Worm (Caenorhabditis elegans): ENCODE results near the gene F59B10.5.

F59B10.5 gene

ce11 chrII:10555484-10556075 is 32.1 kb upstream of the F59B10.5 start:
- TF ChIP-seq elt-1 (tag; optimal IDR thresholded peaks at IDR 0.05), result no peak
- no peak for TF ChIP-seq ceh-16 (tag; optimal IDR thresholded peaks at IDR 0.05)
- no peak for TF ChIP-seq ztf-11 (tag; optimal IDR thresholded peaks at IDR 0.05)
- no peak for TF ChIP-seq elt-3 (tag; optimal IDR thresholded peaks at IDR 0.05)
- TF ChIP-seq C34F6.9 (tag; optimal IDR thresholded peaks at IDR 0.05), result peak; percentile 63
- TF ChIP-seq crh-2 (tag; optimal IDR thresholded peaks at IDR 0.05), result peak; percentile 55
- peak; percentile 33 for TF ChIP-seq unc-55 (GFP tag; optimal IDR thresholded peaks at IDR 0.05)
- TF ChIP-seq ztf-1 (GFP tag; conservative IDR thresholded peaks at IDR 0.05), result no peak
- TF ChIP-seq ZK546.5 (tag; optimal IDR thresholded peaks at IDR 0.05), result no peak
- no peak for TF ChIP-seq blmp-1 (tag; optimal IDR thresholded peaks at IDR 0.05; ENCODE audit: insufficient read depth)
- TF ChIP-seq ztf-4 (tag; optimal IDR thresholded peaks at IDR 0.05), result peak; percentile 73
- TF ChIP-seq nhr-21 (tag; optimal IDR thresholded peaks at IDR 0.05), result peak; percentile 73
- peak; percentile 80 for TF ChIP-seq fos-1 (tag; optimal IDR thresholded peaks at IDR 0.05)
- TF ChIP-seq sma-3 (GFP tag; optimal IDR thresholded peaks at IDR 0.05), result peak; percentile 81
- peak in 1 of 2 experiments; percentile 54 for TF ChIP-seq lsy-2 (tag; optimal IDR thresholded peaks at IDR 0.05)
- TF ChIP-seq unc-39 (tag; optimal IDR thresholded peaks at IDR 0.05), result no peak
- peak; percentile 40 for TF ChIP-seq sma-9 (GFP tag; optimal IDR thresholded peaks at IDR 0.05)
- no peak for TF ChIP-seq sma-9 (tag; optimal IDR thresholded peaks at IDR 0.05)
- TF ChIP-seq mdl-1 (tag; optimal IDR thresholded peaks at IDR 0.05), result peak; percentile 51 to 54
- peak; percentile 80 for TF ChIP-seq nhr-25 (tag; optimal IDR thresholded peaks at IDR 0.05)
- TF ChIP-seq nhr-237 (tag; optimal IDR thresholded peaks at IDR 0.05), result no peak
- TF ChIP-seq peb-1 (tag; optimal IDR thresholded peaks at IDR 0.05), result no peak
- peak; percentile 44 for TF ChIP-seq snpc-4 (tag; optimal IDR thresholded peaks at IDR 0.05)
- TF ChIP-seq gmeb-1 (tag; optimal IDR thresholded peaks at IDR 0.05), result peak; percentile 30
- TF ChIP-seq nhr-129 (tag; optimal IDR thresholded peaks at IDR 0.05), result peak; percentile 95
- peak; percentile 78 for TF ChIP-seq F13H6.1 (tag; optimal IDR thresholded peaks at IDR 0.05)
- TF ChIP-seq nhr-6 (tag; optimal IDR thresholded peaks at IDR 0.05), result no peak
- peak; percentile 35 for TF ChIP-seq egl-27 (tag; optimal IDR thresholded peaks at IDR 0.05)
- TF ChIP-seq lin-13 (GFP tag; optimal IDR thresholded peaks at IDR 0.05), result peak; percentile 15
- peak; percentile 72 for TF ChIP-seq sem-4 (tag; optimal IDR thresholded peaks at IDR 0.05)
- no peak for TF ChIP-seq R02D3.7 (tag; optimal IDR thresholded peaks at IDR 0.05)

- TF ChIP-seq zag-1 (tag; optimal IDR thresholded peaks at IDR 0.05) (no peak), peb-1 (tag; optimal IDR thresholded peaks at IDR 0.05) (no peak), ceh-82 (tag; optimal IDR thresholded peaks at IDR 0.05) (no peak), Y55F3AM.14 (GFP tag; optimal IDR thresholded peaks at IDR 0.05) (no peak), F13H6.1 (tag; optimal IDR thresholded peaks at IDR 0.05) (no peak), lin-11 (tag; optimal IDR thresholded peaks at IDR 0.05) (no peak)
These were observed 31.5 kb upstream of the F59B10.5 start, which contains the start of gene mnk-1 for ce11 chrII:10554972-10555371. Gene mnk-1 (minus strand): TSS chrII:10555044.

ce11 chrII:10554046-10554399 is 30.5 kb upstream of the F59B10.5 start:
- TF ChIP-seq ceh-16 (tag; optimal IDR thresholded peaks at IDR 0.05), result peak; percentile 3
- TF ChIP-seq elt-1 (tag; optimal IDR thresholded peaks at IDR 0.05), result no peak
- no peak for TF ChIP-seq zag-1 (tag; optimal IDR thresholded peaks at IDR 0.05)
- no peak for TF ChIP-seq nhr-10 (tag; optimal IDR thresholded peaks at IDR 0.05)
- peak; percentile 48 for TF ChIP-seq nhr-25 (tag; optimal IDR thresholded peaks at IDR 0.05)
- TF ChIP-seq nhr-77 (tag; optimal IDR thresholded peaks at IDR 0.05), result no peak
- peak; percentile 13 for TF ChIP-seq nhr-129 (tag; optimal IDR thresholded peaks at IDR 0.05)

- TF ChIP-seq ztf-1 (GFP tag; conservative IDR thresholded peaks at IDR 0.05) (no peak), crh-2 (tag; optimal IDR thresholded peaks at IDR 0.05) (no peak), gmeb-1 (tag; optimal IDR thresholded peaks at IDR 0.05) (no peak), nhr-23 (tag; optimal IDR thresholded peaks at IDR 0.05) (no peak), snpc-4 (tag; optimal IDR thresholded peaks at IDR 0.05) (no peak), unc-39 (tag; optimal IDR thresholded peaks at IDR 0.05) (no peak), zag-1 (tag; optimal IDR thresholded peaks at IDR 0.05) (no peak), nhr-129 (tag; optimal IDR thresholded peaks at IDR 0.05) (peak; percentile 19), unc-55 (GFP tag; optimal IDR thresholded peaks at IDR 0.05) (peak; percentile 44), unc-62 (GFP tag; optimal IDR thresholded peaks at IDR 0.05) (no peak), ZK546.5 (tag; optimal IDR thresholded peaks at IDR 0.05) (no peak), dmd-4 (tag; optimal IDR thresholded peaks at IDR 0.05) (no peak), mab-5 (tag; optimal IDR thresholded peaks at IDR 0.05) (no peak), nhr-6 (tag; optimal IDR thresholded peaks at IDR 0.05) (no peak)
These were observed 30.0 kb upstream of the F59B10.5 start for ce11 chrII:10553377-10554045.

All from whole organism, L2 larva.